Fruit fly (Drosophila melanogaster) Kc167 (cell line): Measurements from ENCODE around the gene CG13113.

Experiments used
- Myc ChIP-seq: fragments of >200 bp; optimal IDR thresholded peaks from 2 replicates; lab custom pipeline; 2017; ENCODE audit warnings: missing external identifiers
- Sin3A ChIP-seq: fragments of >200 bp; optimal IDR thresholded peaks from 2 replicates; lab custom pipeline; 2018; ENCODE audit warnings: missing external identifiers
- h ChIP-seq: fragments of >200 bp; optimal IDR thresholded peaks from 3 replicates; lab custom pipeline; 2018; ENCODE audit warnings: missing external identifiers
- insv ChIP-seq: fragments of >200 bp; optimal IDR thresholded peaks from 3 replicates; lab custom pipeline; 2018; ENCODE audit warnings: missing external identifiers

- TF ChIP-seq h (lab: Kevin White, UChicago) (no peak), Myc (lab: Kevin White, UChicago) (no peak), insv (lab: Kevin White, UChicago) (no peak), Sin3A (lab: Kevin White, UChicago) (no peak)
Measured at dm6 chr2L:9502786-9503443, 41.1 kb upstream of the CG13113 start.
